Worm (Caenorhabditis elegans) whole organism, L4/young adult: ENCODE data around the gene F29B9.7.

Experiments used
- W03F9.2 ChIP-seq: fragments of 150-350 bp; optimal IDR thresholded peaks from 2 replicates; lab custom pipeline; 2014; ENCODE audit warnings: missing biosample characterization, missing genetic modification characterization
- dao-5 ChIP-seq: sonication (generic microtip); optimal IDR thresholded peaks from 2 replicates; lab custom pipeline; 2016; ENCODE audit warnings: missing genotype, missing genetic modification characterization, moderate library complexity, missing compliant biosample characterization
- him-1 ChIP-seq: sonication (generic microtip); optimal IDR thresholded peaks from 2 replicates; lab custom pipeline; 2016; ENCODE audit warnings: missing genotype, missing genetic modification reagents, missing genetic modification characterization, missing compliant biosample characterization

F29B9.7 gene

DNA sequence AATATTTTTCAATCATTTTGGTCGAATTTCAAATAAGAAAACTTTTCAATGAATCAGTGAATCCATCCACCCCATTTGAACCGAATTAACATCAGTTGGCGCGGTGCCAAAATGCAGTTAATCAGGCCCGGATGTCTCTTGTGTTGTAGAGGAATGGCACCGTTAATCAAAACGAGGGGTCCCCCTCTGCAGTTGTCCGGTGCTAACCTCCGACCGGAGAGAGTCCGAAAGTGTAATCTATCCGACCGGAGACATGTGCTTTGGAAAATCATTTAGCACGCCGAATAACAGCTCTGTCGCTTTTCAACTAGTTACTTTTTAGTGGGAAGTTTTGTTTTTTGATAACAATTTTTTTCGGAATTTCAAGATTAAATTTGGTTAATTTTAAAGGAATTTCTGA lies 4.3 kb upstream of the F29B9.7 start:
- TF ChIP-seq dao-5 (tag; lab: Kevin White, UChicago) (no peak), W03F9.2 (tag; lab: Kevin White, UChicago) (no peak), him-1 (no peak)

DNA sequence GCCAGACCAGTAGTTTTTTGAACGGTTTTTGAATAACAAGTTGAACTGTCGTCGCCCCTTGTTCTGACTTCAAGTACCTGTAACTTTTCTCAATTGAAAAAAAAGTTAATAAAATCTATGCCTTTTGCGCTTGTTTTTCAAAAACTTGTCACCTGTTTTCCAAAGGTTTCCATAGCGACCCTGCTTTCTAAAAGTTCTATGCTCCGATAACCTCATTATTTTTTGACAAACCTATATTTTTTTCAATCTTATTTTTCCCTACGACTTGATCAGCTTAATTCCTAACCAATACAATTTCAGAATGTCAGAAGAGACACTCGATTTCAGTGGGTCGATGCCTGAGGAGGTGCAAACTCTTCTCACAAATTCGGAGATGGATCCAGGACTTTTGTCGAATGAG lies 2.2 kb upstream of the F29B9.7 start, which contains the start of gene F29B9.8:
F29B9.8 (plus strand) TSS at position 301 of the 400 bp plus-strand sequence.
- no peak for TF ChIP-seq him-1
- no peak for TF ChIP-seq dao-5 (tag; lab: Kevin White, UChicago)
- no peak for TF ChIP-seq W03F9.2 (tag; lab: Kevin White, UChicago)

- no peak for TF ChIP-seq dao-5 (tag; lab: Kevin White, UChicago)
- peak; percentile 27 for TF ChIP-seq W03F9.2 (tag; lab: Kevin White, UChicago)
- TF ChIP-seq him-1: peak; percentile 52
Observed at ce11 chrIV:4650624-4651094, 1.1 kb downstream of the F29B9.7 start, which contains the start of gene ubc-9. Gene ubc-9, plus strand, starts transcription at chrIV:4651044.

DNA sequence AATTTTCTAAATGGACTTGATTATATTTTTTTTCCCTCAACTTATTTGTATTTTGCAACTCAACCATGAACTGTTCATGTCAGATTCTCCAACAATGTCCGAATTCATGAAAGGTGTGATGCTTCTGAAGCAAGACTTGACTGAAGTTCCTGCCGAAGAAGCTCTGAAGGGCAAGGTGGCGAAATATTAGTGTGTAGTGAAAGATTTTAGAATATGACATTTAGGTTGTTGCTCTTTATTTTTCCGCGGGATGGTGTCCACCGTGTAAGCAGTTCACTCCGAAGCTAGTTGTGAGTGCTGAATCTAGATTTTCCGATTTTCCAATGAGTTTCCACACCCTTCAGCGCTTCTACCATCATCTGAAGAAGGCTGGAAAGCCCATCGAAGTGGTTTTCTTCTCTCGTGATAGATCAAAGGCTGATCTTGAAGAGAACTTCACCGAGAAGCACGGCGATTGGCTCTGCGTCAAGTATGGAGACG lies 2.8 kb downstream of the F29B9.7 start, which contains the start of gene F29B9.5:
F29B9.5 (plus strand) TSS at position 51 of the 480 bp plus-strand sequence.
- TF ChIP-seq dao-5 (tag; lab: Kevin White, UChicago): no peak
- TF ChIP-seq W03F9.2 (tag; lab: Kevin White, UChicago): no peak
- no peak for TF ChIP-seq him-1

DNA sequence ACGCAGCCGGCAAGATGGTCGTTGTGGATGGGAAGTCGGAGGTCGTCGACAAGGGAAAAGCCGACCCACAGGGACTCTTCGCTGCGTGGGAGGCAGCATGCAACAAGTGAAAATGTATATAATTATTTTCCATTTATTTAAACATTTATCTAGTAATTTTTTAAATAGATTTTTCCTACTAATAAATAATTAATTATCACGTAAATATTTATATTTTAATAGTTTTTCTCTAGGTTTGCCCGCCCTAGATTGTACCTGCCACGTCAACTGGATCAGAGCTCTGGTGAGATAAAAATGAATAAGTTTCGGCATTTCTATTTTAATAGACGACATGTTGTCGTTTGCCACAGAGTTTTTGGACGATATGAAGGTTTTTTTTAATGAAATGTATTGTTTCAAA lies 3.4 kb downstream of the F29B9.7 start, which contains the start of gene psr-1:
psr-1 (plus strand) TSS at position 301 of the 400 bp plus-strand sequence.
- TF ChIP-seq W03F9.2 (tag; lab: Kevin White, UChicago): no peak

DNA sequence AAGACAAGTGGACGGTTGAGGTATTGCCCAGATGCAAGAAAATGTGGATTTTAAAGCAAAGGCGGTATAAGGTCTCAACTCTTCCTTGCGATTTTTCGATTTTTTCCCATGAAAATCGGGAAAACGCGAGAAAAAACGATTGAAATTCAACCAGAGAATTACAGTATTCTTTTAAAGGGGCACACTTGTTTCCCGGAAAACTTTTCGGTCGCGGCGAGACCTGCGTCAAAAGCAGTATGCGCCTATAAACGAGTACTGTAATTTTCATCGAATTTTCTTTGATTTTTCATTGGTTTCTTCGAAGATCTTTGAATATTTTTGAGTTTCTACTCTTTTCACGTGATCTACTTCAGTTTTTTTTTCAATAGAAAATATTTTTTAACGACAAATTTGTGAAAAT lies 4.1 kb downstream of the F29B9.7 start:
- TF ChIP-seq dao-5 (tag; lab: Kevin White, UChicago) (no peak), him-1 (no peak), W03F9.2 (tag; lab: Kevin White, UChicago) (no peak)

- TF ChIP-seq W03F9.2 (tag; lab: Kevin White, UChicago) (no peak), dao-5 (tag; lab: Kevin White, UChicago) (no peak), him-1 (no peak)
Observed at ce11 chrIV:4655979-4656378, 6.4 kb downstream of the F29B9.7 start.

- TF ChIP-seq him-1 (no peak), dao-5 (tag; lab: Kevin White, UChicago) (no peak), W03F9.2 (tag; lab: Kevin White, UChicago) (no peak)
Observed at ce11 chrIV:4656380-4656779, 6.8 kb downstream of the F29B9.7 start.

ce11 chrIV:4657874-4658273 lies 8.3 kb downstream of the F29B9.7 start, which contains the start of gene col-111:
Gene col-111, minus strand, starts transcription at chrIV:4657974.
- TF ChIP-seq W03F9.2 (tag; lab: Kevin White, UChicago): no peak
- no peak for TF ChIP-seq him-1
- no peak for TF ChIP-seq dao-5 (tag; lab: Kevin White, UChicago)

DNA sequence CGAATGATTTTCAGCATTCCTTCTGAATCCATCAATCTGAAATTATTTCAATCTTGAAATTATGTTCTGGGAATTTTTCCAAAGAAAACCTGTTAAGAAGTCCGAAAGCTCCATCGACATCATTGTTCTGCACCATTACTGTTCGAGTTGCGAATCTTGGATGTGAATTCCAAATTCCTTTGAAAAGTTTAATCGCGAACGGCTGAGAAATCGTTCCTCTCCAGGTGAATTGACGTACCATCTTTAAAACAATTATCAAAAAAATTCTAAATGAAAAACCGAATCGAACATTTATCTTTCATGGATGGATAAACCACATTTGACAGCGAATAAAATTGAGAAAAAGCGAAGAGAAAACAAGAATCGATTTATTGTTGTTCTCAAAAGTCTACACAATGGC lies 9.7 kb downstream of the F29B9.7 start, which contains the start of gene mrps-21:
mrps-21 (minus strand) TSS at position 241 of the 400 bp plus-strand sequence.
- no peak for TF ChIP-seq W03F9.2 (tag; lab: Kevin White, UChicago)
- no peak for TF ChIP-seq dao-5 (tag; lab: Kevin White, UChicago)

DNA sequence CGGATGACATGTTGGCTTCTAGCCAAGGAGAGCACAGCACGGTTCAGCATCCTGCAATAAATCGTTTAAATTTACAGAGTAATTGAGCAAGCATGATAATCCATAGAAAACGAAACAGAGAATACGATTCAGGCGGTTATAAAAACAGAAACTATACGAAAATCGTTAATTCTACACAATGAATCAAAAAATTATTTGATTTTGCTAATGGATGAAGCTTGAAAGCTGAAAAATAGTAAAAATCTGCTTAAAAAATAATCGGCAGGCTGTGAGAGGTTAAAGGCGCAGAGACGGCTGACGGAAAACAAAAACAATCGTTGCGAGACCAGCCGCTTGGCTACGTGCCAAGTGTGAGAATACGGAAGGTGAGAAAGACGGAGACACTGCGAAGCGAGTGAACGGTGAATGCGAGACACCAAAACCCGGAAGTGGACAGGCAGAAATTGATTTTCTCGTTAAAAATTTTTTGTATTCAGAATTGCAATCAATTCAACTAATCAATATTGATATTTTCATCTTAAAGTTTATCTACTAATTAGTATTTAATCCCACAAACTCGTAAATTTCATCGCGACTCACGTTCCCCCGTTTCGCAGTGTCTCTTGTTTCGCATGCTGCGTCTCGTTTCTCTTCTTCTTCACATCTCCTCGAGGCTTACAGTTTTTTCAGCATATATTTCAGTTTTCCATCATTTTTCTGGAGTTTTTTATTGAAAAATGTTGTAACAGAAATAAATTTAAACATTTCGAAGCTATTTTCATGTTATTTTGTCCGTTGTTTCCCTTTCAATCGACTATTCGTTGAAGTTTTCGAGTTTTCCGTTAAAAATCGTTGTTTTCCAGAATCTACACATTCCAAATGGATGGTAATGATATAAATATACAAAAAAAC lies 10.8 kb downstream of the F29B9.7 start, which contains the start of the genes F29B9.11 and jmjd-1.2:
F29B9.11 (minus strand) TSS at position 51 of the 891 bp plus-strand sequence.
jmjd-1.2 (plus strand) TSS at position 841 of the 891 bp plus-strand sequence.
- TF ChIP-seq him-1: peak; percentile 39
- no peak for TF ChIP-seq dao-5 (tag; lab: Kevin White, UChicago)
- TF ChIP-seq W03F9.2 (tag; lab: Kevin White, UChicago): peak; percentile 93

DNA sequence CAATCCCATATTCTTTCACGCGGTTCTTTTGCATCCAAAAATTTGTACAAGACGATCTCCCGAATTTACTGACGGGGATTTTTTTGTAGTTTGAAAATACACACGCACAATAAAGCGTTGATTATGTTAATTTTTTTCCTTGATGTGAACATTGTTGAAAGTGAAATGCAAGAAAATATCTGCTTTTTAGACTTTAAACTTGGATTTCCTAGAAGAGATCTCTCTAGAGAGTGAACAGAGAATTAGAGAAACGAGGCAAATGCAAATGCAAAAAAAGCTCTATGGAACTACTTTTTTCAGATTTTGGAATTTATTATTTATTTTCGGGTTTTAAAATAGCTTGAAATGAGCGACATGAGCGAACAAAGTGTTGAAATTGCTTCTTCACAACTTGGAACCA lies 15.5 kb downstream of the F29B9.7 start, which contains the start of gene F29B9.1:
F29B9.1 (plus strand) TSS at position 301 of the 400 bp plus-strand sequence.
- no peak for TF ChIP-seq dao-5 (tag; lab: Kevin White, UChicago)
- TF ChIP-seq him-1: no peak
- TF ChIP-seq W03F9.2 (tag; lab: Kevin White, UChicago): no peak

DNA sequence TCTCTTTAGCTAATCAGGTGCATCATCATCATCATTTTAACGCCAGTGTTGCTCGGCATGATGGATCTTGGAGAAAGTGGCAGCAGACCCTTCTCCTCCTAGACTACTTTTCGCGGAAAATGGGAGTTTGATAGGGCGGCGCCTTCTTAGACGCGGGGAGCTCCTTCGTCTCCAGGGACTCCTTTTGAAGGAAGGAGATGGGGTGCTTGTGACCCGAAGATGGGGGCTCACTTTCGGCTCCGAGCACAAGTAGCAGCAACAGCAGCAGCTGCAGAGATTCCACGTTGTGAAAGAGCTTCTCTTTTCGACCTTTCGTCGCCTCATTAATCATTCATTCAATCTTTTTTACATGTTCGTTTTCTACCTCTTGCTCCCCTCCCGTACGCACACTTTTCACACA lies 17.8 kb downstream of the F29B9.7 start:
- no peak for TF ChIP-seq dao-5 (tag; lab: Kevin White, UChicago)
- TF ChIP-seq him-1: no peak
- no peak for TF ChIP-seq W03F9.2 (tag; lab: Kevin White, UChicago)

- no peak for TF ChIP-seq W03F9.2 (tag; lab: Kevin White, UChicago)
- no peak for TF ChIP-seq dao-5 (tag; lab: Kevin White, UChicago)
- TF ChIP-seq him-1: no peak
Observed at ce11 chrIV:4667835-4668234, 18.3 kb downstream of the F29B9.7 start.
